Fruit fly (Drosophila melanogaster) whole organism, embryonic: Measurements from ENCODE around the gene Mocs1.
A peak's percentile ranks its signal among the peaks of the same experiment; 100 is the strongest.

ENCODE experiments used
- Abd-B ChIP-seq: fragments of 200-800 bp; sonication (Bioruptor generic); optimal IDR thresholded peaks from 2 replicates; lab custom pipeline; 2018; ENCODE audit warnings: missing biosample characterization, mild to moderate bottlenecking, missing genetic modification characterization, moderate library complexity
- Atf6 ChIP-seq: fragments of 200-800 bp; sonication (Bioruptor generic); IDR thresholded peaks from 2 replicates; pipeline ENCODE4 v1.3.6; 2022; ENCODE audit warnings: missing biosample characterization, missing genetic modification characterization
- C15 ChIP-seq: fragments of 200-800 bp; sonication (Bioruptor generic); IDR thresholded peaks from 3 replicates; pipeline ENCODE4 v1.3.6; 2022; ENCODE audit warnings: missing biosample characterization, missing genetic modification characterization
- CG10321 ChIP-seq: fragments of 200-800 bp; sonication (Bioruptor generic); IDR thresholded peaks from 2 replicates; pipeline ENCODE4 v1.3.6; 2022; ENCODE audit warnings: missing biosample characterization, missing genetic modification characterization
- CG10543 ChIP-seq: fragments of 200-800 bp; sonication (Bioruptor generic); optimal IDR thresholded peaks from 3 replicates; lab custom pipeline; 2017; ENCODE audit warnings: missing biosample characterization, mild to moderate bottlenecking, missing genetic modification characterization, moderate library complexity
- CG10959 ChIP-seq: fragments of 200-800 bp; sonication (Bioruptor generic); IDR thresholded peaks from 2 replicates; pipeline ENCODE4 v1.3.6; 2022; ENCODE audit warnings: missing biosample characterization, missing genetic modification characterization
- CG11093 ChIP-seq: fragments of 200-800 bp; sonication (Bioruptor generic); IDR thresholded peaks from 3 replicates; pipeline ENCODE4 v1.3.6; 2022; ENCODE audit warnings: missing biosample characterization, missing genetic modification characterization
- CG11504 ChIP-seq: fragments of 200-800 bp; sonication (Bioruptor generic); optimal IDR thresholded peaks from 3 replicates; lab custom pipeline; 2019; ENCODE audit warnings: missing biosample characterization, mild to moderate bottlenecking, missing genetic modification characterization, moderate library complexity
- CG13424 ChIP-seq: fragments of 200-800 bp; sonication (Bioruptor generic); optimal IDR thresholded peaks from 2 replicates; lab custom pipeline; 2019; ENCODE audit warnings: missing biosample characterization, mild to moderate bottlenecking, missing genetic modification characterization, moderate library complexity
- CG15514 ChIP-seq: fragments of 200-800 bp; sonication (Bioruptor generic); optimal IDR thresholded peaks from 3 replicates; lab custom pipeline; 2017; ENCODE audit warnings: missing biosample characterization, missing genetic modification characterization, mild to moderate bottlenecking, moderate library complexity, missing genetic modification reagents
- CG17186 ChIP-seq: fragments of 200-800 bp; sonication (Bioruptor generic); optimal IDR thresholded peaks from 3 replicates; lab custom pipeline; 2017; ENCODE audit warnings: missing biosample characterization, missing genetic modification reagents, missing genetic modification characterization
- CG17385 ChIP-seq: fragments of 200-800 bp; sonication (Bioruptor generic); optimal IDR thresholded peaks from 3 replicates; lab custom pipeline; 2018; ENCODE audit warnings: missing biosample characterization, mild to moderate bottlenecking, missing genetic modification characterization
- CG18011 ChIP-seq: fragments of 200-800 bp; sonication (Bioruptor generic); optimal IDR thresholded peaks from 2 replicates; lab custom pipeline; 2017; ENCODE audit warnings: missing biosample characterization, missing genetic modification characterization, mild to moderate bottlenecking, moderate library complexity, missing genotype
- CG18262 ChIP-seq: fragments of 200-800 bp; optimal IDR thresholded peaks from 3 replicates; lab custom pipeline; 2019; ENCODE audit warnings: missing biosample characterization, mild to moderate bottlenecking, missing genetic modification characterization, moderate library complexity
- CG2875 ChIP-seq: fragments of 200-800 bp; sonication (Bioruptor generic); optimal IDR thresholded peaks from 2 replicates; lab custom pipeline; 2017; ENCODE audit warnings: missing biosample characterization, mild to moderate bottlenecking, missing genetic modification characterization, missing genetic modification reagents
- CG32772 ChIP-seq: fragments of 200-800 bp; sonication (Bioruptor generic); IDR thresholded peaks from 2 replicates; pipeline ENCODE4 v1.3.6; 2022; ENCODE audit warnings: missing biosample characterization, missing genetic modification characterization
- CG4404 ChIP-seq: fragments of 200-800 bp; sonication (Bioruptor generic); IDR thresholded peaks from 2 replicates; pipeline ENCODE4 v1.3.6; 2022; ENCODE audit warnings: missing biosample characterization, missing genetic modification characterization
- CG6654 ChIP-seq: fragments of 200-800 bp; sonication (Bioruptor generic); optimal IDR thresholded peaks from 2 replicates; lab custom pipeline; 2017; ENCODE audit warnings: missing biosample characterization, mild to moderate bottlenecking, missing genetic modification characterization
- CG9727 ChIP-seq: fragments of 200-800 bp; sonication (Bioruptor generic); optimal IDR thresholded peaks from 3 replicates; lab custom pipeline; 2017; ENCODE audit warnings: missing biosample characterization, mild to moderate bottlenecking, missing genetic modification characterization
- Dek ChIP-seq: fragments of 200-800 bp; sonication (Bioruptor generic); optimal IDR thresholded peaks from 3 replicates; lab custom pipeline; 2019; ENCODE audit warnings: missing biosample characterization, mild to moderate bottlenecking, missing genetic modification characterization, moderate library complexity
- Dip3 ChIP-seq: fragments of 200-800 bp; sonication (Bioruptor generic); optimal IDR thresholded peaks from 3 replicates; lab custom pipeline; 2016; ENCODE audit warnings: missing biosample characterization, missing genetic modification characterization
- Drgx ChIP-seq: fragments of 200-800 bp; sonication (Bioruptor generic); IDR thresholded peaks from 2 replicates; pipeline ENCODE4 v1.3.6; 2022; ENCODE audit warnings: missing biosample characterization, missing genetic modification characterization
- HmgZ ChIP-seq: fragments of 200-800 bp; sonication (Bioruptor generic); optimal IDR thresholded peaks from 2 replicates; lab custom pipeline; 2018; ENCODE audit warnings: missing biosample characterization, mild to moderate bottlenecking, missing genetic modification characterization
- MBD-R2 ChIP-seq: fragments of 200-800 bp; sonication (Bioruptor generic); IDR thresholded peaks from 2 replicates; pipeline ENCODE4 v1.3.6; 2022; ENCODE audit warnings: missing biosample characterization, missing genetic modification characterization
- NC2β ChIP-seq: fragments of 200-800 bp; sonication (Bioruptor generic); optimal IDR thresholded peaks from 2 replicates; lab custom pipeline; 2016; ENCODE audit warnings: missing biosample characterization, missing genetic modification characterization
- NfI ChIP-seq: fragments of 200-800 bp; sonication (Bioruptor generic); optimal IDR thresholded peaks from 3 replicates; lab custom pipeline; 2018; ENCODE audit warnings: missing biosample characterization, mild to moderate bottlenecking, missing genetic modification characterization, moderate library complexity
- Opbp ChIP-seq: fragments of 200-800 bp; sonication (Bioruptor generic); IDR thresholded peaks from 3 replicates; pipeline ENCODE4 v1.3.6; 2022; ENCODE audit warnings: missing biosample characterization, missing genetic modification characterization; ENCODE audit not compliant: partially characterized antibody
- Side ChIP-seq: fragments of 200-800 bp; sonication (Bioruptor generic); optimal IDR thresholded peaks from 2 replicates; lab custom pipeline; 2016; ENCODE audit warnings: missing biosample characterization, missing genetic modification characterization
- TFAM ChIP-seq: fragments of 200-800 bp; sonication (Bioruptor generic); optimal IDR thresholded peaks from 2 replicates; lab custom pipeline; 2017; ENCODE audit warnings: missing biosample characterization, missing genetic modification characterization, inconsistent platforms
- abd-A ChIP-seq: fragments of 200-800 bp; sonication (Bioruptor generic); optimal IDR thresholded peaks from 3 replicates; lab custom pipeline; 2019; ENCODE audit warnings: missing biosample characterization, mild to moderate bottlenecking, missing genetic modification characterization, moderate library complexity
- cas ChIP-seq: fragments of 200-800 bp; sonication (Bioruptor generic); IDR thresholded peaks from 2 replicates; pipeline ENCODE4 v1.3.6; 2022; ENCODE audit warnings: missing biosample characterization, missing genetic modification characterization
- emc ChIP-seq: fragments of 200-800 bp; sonication (Bioruptor generic); optimal IDR thresholded peaks from 2 replicates; lab custom pipeline; 2016; ENCODE audit warnings: missing biosample characterization, missing genetic modification characterization
- grau ChIP-seq: fragments of 200-800 bp; optimal IDR thresholded peaks from 3 replicates; lab custom pipeline; 2019; ENCODE audit warnings: missing biosample characterization, mild to moderate bottlenecking, missing genetic modification characterization, moderate library complexity
- jumu ChIP-seq: fragments of 200-800 bp; sonication (Bioruptor generic); optimal IDR thresholded peaks from 3 replicates; lab custom pipeline; 2016; ENCODE audit warnings: missing biosample characterization, missing genetic modification characterization
- kay ChIP-seq: fragments of 200-800 bp; sonication (Bioruptor generic); optimal IDR thresholded peaks from 2 replicates; lab custom pipeline; 2016; ENCODE audit warnings: missing biosample characterization, missing genetic modification characterization
- kni ChIP-seq: fragments of 200-800 bp; sonication (Bioruptor generic); optimal IDR thresholded peaks from 3 replicates; lab custom pipeline; 2017; ENCODE audit warnings: mild to moderate bottlenecking, missing biosample characterization, missing genetic modification reagents, missing genetic modification characterization
- knrl ChIP-seq: fragments of 200-800 bp; sonication (Bioruptor generic); IDR thresholded peaks from 3 replicates; pipeline ENCODE4 v1.3.6; 2022; ENCODE audit warnings: missing biosample characterization, missing genetic modification characterization; ENCODE audit not compliant: partially characterized antibody
- pros ChIP-seq: fragments of 200-800 bp; sonication (Bioruptor generic); optimal IDR thresholded peaks from 3 replicates; lab custom pipeline; 2019; ENCODE audit warnings: missing biosample characterization, mild to moderate bottlenecking, missing genetic modification characterization, moderate library complexity
- sima ChIP-seq: fragments of 200-800 bp; sonication (Bioruptor generic); optimal IDR thresholded peaks from 2 replicates; lab custom pipeline; 2016; ENCODE audit warnings: missing biosample characterization, missing genetic modification characterization
- sna ChIP-seq: fragments of 200-800 bp; sonication (Bioruptor generic); IDR thresholded peaks from 2 replicates; pipeline ENCODE4 v1.3.6; 2022; ENCODE audit warnings: missing biosample characterization, missing genetic modification characterization; ENCODE audit not compliant: partially characterized antibody
- sob ChIP-seq: fragments of 200-800 bp; sonication (Bioruptor generic); IDR thresholded peaks from 2 replicates; pipeline ENCODE4 v1.3.6; 2022; ENCODE audit warnings: missing biosample characterization, missing genetic modification characterization
- sqz ChIP-seq: fragments of 200-800 bp; sonication (Bioruptor generic); optimal IDR thresholded peaks from 3 replicates; lab custom pipeline; 2018; ENCODE audit warnings: missing biosample characterization, mild to moderate bottlenecking, missing genetic modification characterization
- stc ChIP-seq: fragments of 200-800 bp; sonication (Bioruptor generic); IDR thresholded peaks from 2 replicates; pipeline ENCODE4 v1.3.6; 2022; ENCODE audit warnings: missing biosample characterization, missing genetic modification characterization
- tna ChIP-seq: fragments of 200-800 bp; sonication (Bioruptor generic); IDR thresholded peaks from 2 replicates; pipeline ENCODE4 v1.3.6; 2022; ENCODE audit warnings: missing biosample characterization, missing genetic modification characterization; ENCODE audit not compliant: partially characterized antibody
- trh ChIP-seq: fragments of 200-800 bp; sonication (Bioruptor generic); optimal IDR thresholded peaks from 2 replicates; lab custom pipeline; 2016; ENCODE audit warnings: missing biosample characterization, missing genetic modification characterization
- unpg ChIP-seq: fragments of 200-800 bp; sonication (Bioruptor generic); optimal IDR thresholded peaks from 3 replicates; lab custom pipeline; 2018; ENCODE audit warnings: missing biosample characterization, mild to moderate bottlenecking, missing genetic modification characterization, moderate library complexity
- zf30C ChIP-seq: fragments of 200-800 bp; sonication (Bioruptor generic); optimal IDR thresholded peaks from 3 replicates; lab custom pipeline; 2018; ENCODE audit warnings: missing biosample characterization, mild to moderate bottlenecking, missing genetic modification characterization

Gene Mocs1

dm6 chr3L:11096195-11096908 is 26.0 kb downstream of the Mocs1 start, which contains the start of the genes CG46439, Iyd and CG33947 (continued):
- TF ChIP-seq CG4404 (GFP tag; lab: Robert Waterston, UW) (no peak), CG11093 (no peak), emc (GFP tag; lab: Kevin White, UChicago) (no peak), MBD-R2 (GFP tag; lab: Robert Waterston, UW) (peak; percentile 28; the same call in 1 of the 2 replicates), CG10543 (GFP tag; lab: Kevin White, UChicago) (peak; percentile 25), Side (GFP tag; lab: Kevin White, UChicago) (no peak), unpg (peak; percentile 17), CG11504 (peak; percentile 18), kni (GFP tag; lab: Kevin White, UChicago) (peak; percentile 39), Atf6 (GFP tag; lab: Robert Waterston, UW) (peak; percentile 56), abd-A (tag; lab: Kevin White, UChicago) (peak; percentile 38), Abd-B (no peak), CG17385 (GFP tag; lab: Kevin White, UChicago) (peak; percentile 80), tna (GFP tag; lab: Robert Waterston, UW) (no peak), sna (GFP tag; lab: Robert Waterston, UW) (peak; percentile 54), HmgZ (tag; lab: Kevin White, UChicago) (peak; percentile 13), NfI (GFP tag; lab: Kevin White, UChicago) (peak; percentile 26), CG15514 (peak; percentile 71), CG10959 (no peak), kay (GFP tag; lab: Kevin White, UChicago) (no peak), grau (tag; lab: Kevin White, UChicago) (peak; percentile 2), CG17186 (GFP tag; lab: Kevin White, UChicago) (no peak), CG32772 (GFP tag; lab: Robert Waterston, UW) (no peak)

DNA sequence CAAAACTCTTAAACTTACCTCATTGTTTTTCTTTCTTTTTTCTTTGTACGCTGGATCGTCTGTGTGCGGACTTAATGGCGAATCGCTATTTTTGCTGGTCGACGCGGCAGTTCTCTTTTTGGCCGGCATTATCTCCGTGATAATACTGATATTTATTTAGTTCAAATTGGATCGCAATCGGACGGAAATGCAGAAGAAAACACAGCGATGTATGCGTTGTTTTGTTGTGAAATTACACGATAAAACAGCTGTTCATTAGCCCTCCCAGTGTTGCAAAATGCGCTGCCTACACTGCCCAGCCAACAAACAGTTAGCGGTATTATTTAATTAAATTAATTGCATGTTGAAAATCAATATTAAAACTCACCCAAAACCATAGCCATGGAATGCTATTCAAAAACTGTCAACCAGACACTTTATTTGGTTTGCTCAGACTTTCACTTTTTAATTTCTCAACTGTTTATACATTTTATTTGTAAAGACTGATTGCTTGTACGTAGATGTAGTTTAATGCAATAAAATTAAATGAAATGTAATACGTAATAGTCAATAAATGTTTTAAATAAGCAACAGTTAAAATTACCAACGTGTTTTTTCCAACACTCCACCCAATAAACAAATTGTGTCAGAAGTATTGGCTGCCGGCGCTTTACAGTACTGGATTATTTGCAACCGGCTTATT is 27.8 kb downstream of the Mocs1 start, which contains the start of the genes Irbp18 and APP-BP1:
TSS of gene Irbp18 (minus strand) at position 205 of the 682 bp plus-strand sequence.
TSS of gene APP-BP1 (plus strand) at position 431 of the 682 bp plus-strand sequence.
- TF ChIP-seq pros (GFP tag; lab: Kevin White, UChicago) (no peak), sima (GFP tag; lab: Kevin White, UChicago) (peak; percentile 41), CG32772 (GFP tag; lab: Robert Waterston, UW) (peak; percentile 86), CG18011 (GFP tag; lab: Kevin White, UChicago) (peak; percentile 88), Drgx (GFP tag; lab: Robert Waterston, UW) (peak; percentile 91), Dip3 (GFP tag; lab: Kevin White, UChicago) (peak; percentile 96), Dek (tag; lab: Kevin White, UChicago) (peak; percentile 92), Side (GFP tag; lab: Kevin White, UChicago) (peak; percentile 92), stc (GFP tag; lab: Robert Waterston, UW) (peak; percentile 84), TFAM (GFP tag; lab: Kevin White, UChicago) (peak; percentile 62), sqz (peak; percentile 78), trh (peak; percentile 91), CG13424 (tag; lab: Kevin White, UChicago) (peak; percentile 90), Opbp (no peak), CG10321 (peak; percentile 39; the same call in 1 of the 2 replicates), C15 (GFP tag; lab: Robert Waterston, UW) (peak; percentile 77; the same call in 2 of the 3 replicates), jumu (GFP tag; lab: Kevin White, UChicago) (peak; percentile 92), CG2875 (GFP tag; lab: Kevin White, UChicago) (peak; percentile 90), CG9727 (peak; percentile 96), CG18262 (tag; lab: Kevin White, UChicago) (peak; percentile 93), zf30C (GFP tag; lab: Kevin White, UChicago) (peak; percentile 25), knrl (no peak), sob (GFP tag; lab: Robert Waterston, UW) (peak; percentile 92), NC2β (GFP tag; lab: Kevin White, UChicago) (peak; percentile 93), cas (GFP tag; lab: Robert Waterston, UW) (peak; percentile 32; the same call in 1 of the 2 replicates), CG6654 (GFP tag; lab: Kevin White, UChicago) (peak; percentile 76)
